Worm (Caenorhabditis elegans): ENCODE measurements around the gene srh-19.

ce11 chrX:1446593-1447141 is 33.7 kb downstream of the srh-19 start, which contains the start of gene zfp-3:
- TF ChIP-seq nfya-1 (tag; optimal IDR thresholded peaks at IDR 0.05): peak; percentile 95
- no peak for TF ChIP-seq ceh-22 (tag; optimal IDR thresholded peaks at IDR 0.05)
- no peak for TF ChIP-seq gmeb-2 (tag; optimal IDR thresholded peaks at IDR 0.05)
- peak; percentile 54 for TF ChIP-seq ceh-30 (tag; optimal IDR thresholded peaks at IDR 0.05)
- no peak for TF ChIP-seq fkh-10 (GFP tag; optimal IDR thresholded peaks at IDR 0.05)
- no peak for TF ChIP-seq ceh-24 (tag; optimal IDR thresholded peaks at IDR 0.05)
- peak; percentile 3 for TF ChIP-seq elt-2 (tag; optimal IDR thresholded peaks at IDR 0.05)
- TF ChIP-seq ama-1 (optimal IDR thresholded peaks at IDR 0.05): peak; percentile 49
- peak; percentile 73 for TF ChIP-seq ets-4 (tag; optimal IDR thresholded peaks at IDR 0.05)
- no peak for TF ChIP-seq unc-3 (GFP tag; conservative IDR thresholded peaks at IDR 0.05)
- TF ChIP-seq unc-3 (tag; optimal IDR thresholded peaks at IDR 0.05): no peak
- TF ChIP-seq ttx-3 (tag; optimal IDR thresholded peaks at IDR 0.05): no peak
